Fruit fly (Drosophila melanogaster) whole organism, embryonic: ENCODE measurements around the gene Lerp.
A peak's percentile ranks its signal among the peaks of the same experiment; 100 is the strongest.

Source experiments
- Abd-B ChIP-seq: fragments of 200-800 bp; sonication (Bioruptor generic); optimal IDR thresholded peaks from 2 replicates; lab custom pipeline; 2018; ENCODE audit warnings: missing biosample characterization, mild to moderate bottlenecking, missing genetic modification characterization, moderate library complexity
- BtbVII ChIP-seq: fragments of 200-800 bp; sonication (Bioruptor generic); optimal IDR thresholded peaks from 3 replicates; lab custom pipeline; 2017; ENCODE audit warnings: missing biosample characterization, mild to moderate bottlenecking, missing genetic modification characterization
- CG10209 ChIP-seq: fragments of 200-800 bp; sonication (Bioruptor generic); optimal IDR thresholded peaks from 3 replicates; lab custom pipeline; 2017; ENCODE audit warnings: missing biosample characterization, mild to moderate bottlenecking, missing genetic modification characterization, missing genetic modification reagents
- CG12155 ChIP-seq: fragments of 200-800 bp; sonication (Bioruptor generic); optimal IDR thresholded peaks from 3 replicates; lab custom pipeline; 2016; ENCODE audit warnings: missing biosample characterization, missing genetic modification characterization
- CG12769 ChIP-seq: fragments of 200-800 bp; sonication (Bioruptor generic); optimal IDR thresholded peaks from 2 replicates; lab custom pipeline; 2019; ENCODE audit warnings: missing biosample characterization, mild to moderate bottlenecking, missing genetic modification characterization, moderate library complexity
- CG13123 ChIP-seq: fragments of 200-800 bp; sonication (Bioruptor generic); optimal IDR thresholded peaks from 2 replicates; lab custom pipeline; 2016; ENCODE audit warnings: missing biosample characterization, missing genetic modification characterization
- CG14860 ChIP-seq: fragments of 200-800 bp; sonication (Bioruptor generic); IDR thresholded peaks from 3 replicates; pipeline ENCODE4 v1.3.6; 2022; ENCODE audit warnings: missing biosample characterization, missing genetic modification characterization; ENCODE audit not compliant: partially characterized antibody
- CG14965 ChIP-seq: fragments of 200-800 bp; sonication (Bioruptor generic); optimal IDR thresholded peaks from 2 replicates; lab custom pipeline; 2016; ENCODE audit warnings: missing biosample characterization, missing genetic modification characterization, borderline replicate concordance
- CG1603 ChIP-seq: fragments of 200-800 bp; sonication (Bioruptor generic); optimal IDR thresholded peaks from 2 replicates; lab custom pipeline; 2019; ENCODE audit warnings: missing biosample characterization, mild to moderate bottlenecking, missing genetic modification characterization, moderate library complexity
- CG18599 ChIP-seq: fragments of 200-800 bp; sonication (Bioruptor generic); optimal IDR thresholded peaks from 3 replicates; lab custom pipeline; 2017; ENCODE audit warnings: missing biosample characterization, missing genetic modification characterization, mild to moderate bottlenecking, moderate library complexity, missing genetic modification reagents
- CG18619 ChIP-seq: fragments of 200-800 bp; sonication (Bioruptor generic); optimal IDR thresholded peaks from 3 replicates; lab custom pipeline; 2017; ENCODE audit warnings: missing biosample characterization, mild to moderate bottlenecking, missing genetic modification characterization
- CG2199 ChIP-seq: fragments of 200-800 bp; sonication (Bioruptor generic); IDR thresholded peaks from 3 replicates; pipeline ENCODE4 v1.3.6; 2022; ENCODE audit warnings: missing biosample characterization, missing genetic modification characterization
- CG2875 ChIP-seq: fragments of 200-800 bp; sonication (Bioruptor generic); optimal IDR thresholded peaks from 2 replicates; lab custom pipeline; 2017; ENCODE audit warnings: missing biosample characterization, mild to moderate bottlenecking, missing genetic modification characterization, missing genetic modification reagents
- CG30431 ChIP-seq: fragments of 200-800 bp; sonication (Bioruptor generic); optimal IDR thresholded peaks from 2 replicates; lab custom pipeline; 2017; ENCODE audit warnings: missing biosample characterization, missing genetic modification characterization
- CG31388 ChIP-seq: fragments of 200-800 bp; sonication (Bioruptor generic); optimal IDR thresholded peaks from 2 replicates; lab custom pipeline; 2016; ENCODE audit warnings: missing biosample characterization, missing genetic modification characterization
- CG32532 ChIP-seq: fragments of 200-800 bp; sonication (Bioruptor generic); IDR thresholded peaks from 2 replicates; pipeline ENCODE4 v1.3.6; 2022; ENCODE audit warnings: missing biosample characterization, missing genetic modification characterization
- CG3281 ChIP-seq: fragments of 200-800 bp; sonication (Bioruptor generic); optimal IDR thresholded peaks from 3 replicates; lab custom pipeline; 2017; ENCODE audit warnings: missing biosample characterization, mild to moderate bottlenecking, missing genetic modification characterization
- CG7928 ChIP-seq: fragments of 200-800 bp; sonication (Bioruptor generic); optimal IDR thresholded peaks from 2 replicates; lab custom pipeline; 2017; ENCODE audit warnings: missing biosample characterization, mild to moderate bottlenecking, missing genetic modification characterization
- CG8359 ChIP-seq: fragments of 200-800 bp; sonication (Bioruptor generic); optimal IDR thresholded peaks from 2 replicates; lab custom pipeline; 2017; ENCODE audit warnings: missing biosample characterization, mild to moderate bottlenecking, missing genetic modification characterization, borderline replicate concordance
- CG9215 ChIP-seq: fragments of 200-800 bp; sonication (Bioruptor generic); IDR thresholded peaks from 2 replicates; pipeline ENCODE4 v1.3.6; 2022; ENCODE audit warnings: missing biosample characterization, missing genetic modification characterization
- CoRest ChIP-seq: fragments of 200-800 bp; sonication (Bioruptor generic); optimal IDR thresholded peaks from 3 replicates; lab custom pipeline; 2018; ENCODE audit warnings: missing biosample characterization, mild to moderate bottlenecking, missing genetic modification characterization, moderate library complexity
- D19B ChIP-seq: fragments of 200-800 bp; sonication (Bioruptor generic); optimal IDR thresholded peaks from 2 replicates; lab custom pipeline; 2017; ENCODE audit warnings: missing biosample characterization, mild to moderate bottlenecking, missing genetic modification characterization
- Dp ChIP-seq: fragments of 200-800 bp; sonication (Bioruptor generic); optimal IDR thresholded peaks from 2 replicates; lab custom pipeline; 2018; ENCODE audit warnings: missing biosample characterization, mild to moderate bottlenecking, missing genetic modification characterization, moderate library complexity
- Fer1 ChIP-seq: fragments of 200-800 bp; sonication (Bioruptor generic); optimal IDR thresholded peaks from 2 replicates; lab custom pipeline; 2017; ENCODE audit warnings: missing biosample characterization, mild to moderate bottlenecking, missing genetic modification characterization
- GATAe ChIP-seq: fragments of 200-800 bp; sonication (Bioruptor generic); conservative IDR thresholded peaks from 2 replicates; pipeline ENCODE4 v1.3.6; 2022; ENCODE audit warnings: missing biosample characterization, missing genetic modification characterization
- Hand ChIP-seq: fragments of 200-800 bp; sonication (Bioruptor generic); optimal IDR thresholded peaks from 2 replicates; lab custom pipeline; 2017; ENCODE audit warnings: mild to moderate bottlenecking, missing biosample characterization, missing genetic modification reagents, missing genetic modification characterization
- Hsf ChIP-seq: fragments of 200-800 bp; sonication (Bioruptor generic); optimal IDR thresholded peaks from 3 replicates; lab custom pipeline; 2016; ENCODE audit warnings: missing biosample characterization, missing genetic modification characterization
- PHDP ChIP-seq: fragments of 200-800 bp; sonication (Bioruptor generic); optimal IDR thresholded peaks from 3 replicates; lab custom pipeline; 2018; ENCODE audit warnings: missing biosample characterization, mild to moderate bottlenecking, missing genetic modification characterization, moderate library complexity
- Rfx ChIP-seq: fragments of 200-800 bp; sonication (Bioruptor generic); IDR thresholded peaks from 2 replicates; pipeline ENCODE4 v1.3.6; 2022; ENCODE audit warnings: missing biosample characterization, missing genetic modification characterization
- Ssrp ChIP-seq: fragments of 200-800 bp; sonication (Bioruptor generic); optimal IDR thresholded peaks from 2 replicates; lab custom pipeline; 2018; ENCODE audit warnings: missing biosample characterization, mild to moderate bottlenecking, missing genetic modification characterization, moderate library complexity
- Xbp1 ChIP-seq: fragments of 200-800 bp; sonication (Bioruptor generic); optimal IDR thresholded peaks from 3 replicates; lab custom pipeline; 2016; ENCODE audit warnings: missing biosample characterization, mild to moderate bottlenecking, missing genetic modification characterization
- ap ChIP-seq: fragments of 200-800 bp; sonication (Bioruptor generic); IDR thresholded peaks from 2 replicates; pipeline ENCODE4 v1.3.6; 2022; ENCODE audit warnings: missing biosample characterization, missing genetic modification characterization
- cg ChIP-seq: fragments of 200-800 bp; sonication (Bioruptor generic); optimal IDR thresholded peaks from 3 replicates; lab custom pipeline; 2019; ENCODE audit warnings: missing biosample characterization, mild to moderate bottlenecking, missing genetic modification characterization, moderate library complexity
- chinmo ChIP-seq: fragments of 200-800 bp; sonication (Bioruptor generic); IDR thresholded peaks from 4 replicates; pipeline ENCODE4 v1.3.6; 2022; ENCODE audit warnings: missing biosample characterization, missing genetic modification characterization; ENCODE audit not compliant: partially characterized antibody
- cwo ChIP-seq: fragments of 200-800 bp; sonication (Bioruptor generic); optimal IDR thresholded peaks from 3 replicates; lab custom pipeline; 2017; ENCODE audit warnings: missing biosample characterization, missing genetic modification characterization, mild to moderate bottlenecking, moderate library complexity, missing genetic modification reagents
- gro ChIP-seq: fragments of 200-800 bp; sonication (Bioruptor generic); optimal IDR thresholded peaks from 2 replicates; lab custom pipeline; 2016; ENCODE audit warnings: missing biosample characterization, missing genetic modification characterization
- gsb-n ChIP-seq: fragments of 200-800 bp; sonication (Bioruptor generic); optimal IDR thresholded peaks from 3 replicates; lab custom pipeline; 2018; ENCODE audit warnings: missing biosample characterization, mild to moderate bottlenecking, missing genetic modification characterization
- hth ChIP-seq: fragments of >200 bp; optimal IDR thresholded peaks from 2 replicates; lab custom pipeline; 2017; ENCODE audit warnings: inconsistent platforms
- lab ChIP-seq: fragments of 200-800 bp; sonication (Bioruptor generic); optimal IDR thresholded peaks from 3 replicates; lab custom pipeline; 2017; ENCODE audit warnings: missing biosample characterization, missing genetic modification characterization, mild to moderate bottlenecking, moderate library complexity, missing genetic modification reagents
- lola ChIP-seq, 3 experiments: fragments of >200 bp in 2 of 3; fragments of 200-800 bp in 1 of 3; sonication (Bioruptor generic) in 1 of 3; optimal IDR thresholded peaks; 2 replicates each; lab custom pipeline; 2017 to 2019; ENCODE audit warnings: missing biosample characterization in 3 of 3, missing genetic modification characterization in 3 of 3, mild to moderate bottlenecking in 1 of 3, moderate library complexity in 1 of 3
- maf-S ChIP-seq: fragments of 200-800 bp; sonication (Bioruptor generic); optimal IDR thresholded peaks from 2 replicates; lab custom pipeline; 2016; ENCODE audit warnings: missing biosample characterization, missing genetic modification characterization
- nerfin-2 ChIP-seq: fragments of 200-800 bp; sonication (Bioruptor generic); IDR thresholded peaks from 2 replicates; pipeline ENCODE4 v1.3.6; 2022; ENCODE audit warnings: missing biosample characterization, missing genetic modification characterization; ENCODE audit not compliant: partially characterized antibody
- phol ChIP-seq: fragments of 200-800 bp; sonication (Bioruptor generic); optimal IDR thresholded peaks from 3 replicates; lab custom pipeline; 2018; ENCODE audit warnings: missing biosample characterization, mild to moderate bottlenecking, missing genetic modification characterization, moderate library complexity
- sr ChIP-seq: fragments of 200-800 bp; sonication (Bioruptor generic); IDR thresholded peaks from 3 replicates; pipeline ENCODE4 v1.3.6; 2022; ENCODE audit warnings: missing biosample characterization, missing genetic modification characterization
- stc ChIP-seq: fragments of 200-800 bp; sonication (Bioruptor generic); IDR thresholded peaks from 2 replicates; pipeline ENCODE4 v1.3.6; 2022; ENCODE audit warnings: missing biosample characterization, missing genetic modification characterization
- tll ChIP-seq, 2 experiments: fragments of 200-800 bp in 1 of 2; fragments of >200 bp in 1 of 2; sonication (Bioruptor generic) in 1 of 2; optimal IDR thresholded peaks; 2 replicates each; lab custom pipeline; 2017 to 2019; ENCODE audit warnings: missing biosample characterization in 2 of 2, missing genetic modification characterization in 2 of 2, mild to moderate bottlenecking in 1 of 2, moderate library complexity in 1 of 2
- ttk ChIP-seq: fragments of 200-800 bp; sonication (Bioruptor generic); IDR thresholded peaks from 2 replicates; pipeline ENCODE4 v2.1.2; 2022; ENCODE audit warnings: missing biosample characterization, missing genetic modification characterization
- vvl ChIP-seq: fragments of 200-800 bp; sonication (Bioruptor generic); IDR thresholded peaks from 2 replicates; pipeline ENCODE4 v1.3.6; 2022; ENCODE audit warnings: missing biosample characterization, missing genetic modification characterization

Lerp gene

DNA sequence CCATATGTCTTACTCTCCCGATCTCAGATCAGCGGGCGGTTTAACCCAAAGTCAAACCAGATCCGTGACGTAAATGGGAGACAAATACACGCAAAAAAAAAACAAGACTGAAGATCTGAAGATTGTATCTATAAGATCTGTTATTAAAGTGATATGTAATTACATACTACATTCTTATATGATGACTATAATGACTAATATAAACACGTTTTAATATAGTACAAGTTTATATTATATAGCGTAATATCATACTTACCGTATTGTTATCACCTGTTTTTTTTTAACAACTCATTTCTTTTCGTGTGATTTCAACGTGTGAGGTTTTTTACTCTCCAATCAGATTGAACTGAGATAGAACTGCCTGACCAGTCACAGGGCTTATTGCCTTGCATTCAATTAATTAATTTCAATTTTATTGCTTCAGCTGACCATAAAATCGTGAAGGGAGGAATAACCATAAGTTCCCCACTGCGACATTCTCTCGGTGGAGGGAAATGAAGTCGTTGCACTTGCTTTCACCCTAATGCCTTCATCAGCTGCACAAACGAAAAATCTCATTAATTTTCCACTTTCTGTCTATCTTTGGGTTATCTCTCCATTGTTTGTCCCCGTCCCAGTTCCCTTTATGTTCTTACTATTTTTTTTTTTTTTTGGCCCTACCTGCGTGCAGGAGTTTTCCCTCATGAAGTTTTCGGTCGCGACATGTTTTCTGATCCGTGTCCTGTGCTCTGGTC lies 61.3 kb downstream of the Lerp start (continued):
- TF ChIP-seq ap (GFP tag; lab: Robert Waterston, UW) (no peak), Abd-B (GFP tag; lab: Kevin White, UChicago) (peak; percentile 21), CG12769 (peak; percentile 57), CG18619 (GFP tag; lab: Kevin White, UChicago) (peak; percentile 9), lola (GFP tag; optimal IDR thresholded peaks at IDR 0.05; lab: Kevin White, UChicago) (peak in 1 of 3 experiments; percentile 57), CG14965 (GFP tag; lab: Kevin White, UChicago) (no peak), CG3281 (peak; percentile 16), vvl (peak; percentile 43; the same call in 1 of the 2 replicates), ttk (GFP tag; lab: Robert Waterston, UW) (no peak), nerfin-2 (no peak), hth (no peak), Fer1 (GFP tag; lab: Kevin White, UChicago) (peak; percentile 10), lab (GFP tag; lab: Kevin White, UChicago) (peak; percentile 37), CG30431 (GFP tag; lab: Kevin White, UChicago) (no peak), stc (GFP tag; lab: Robert Waterston, UW) (peak; percentile 46; the same call in 1 of the 2 replicates), gsb-n (peak; percentile 40), CG2875 (GFP tag; lab: Kevin White, UChicago) (no peak), Rfx (GFP tag; lab: Robert Waterston, UW) (peak; percentile 43; the same call in 1 of the 2 replicates), CG12155 (no peak), cwo (peak; percentile 40), Ssrp (tag; lab: Kevin White, UChicago) (peak; percentile 11), D19B (GFP tag; lab: Kevin White, UChicago) (no peak), CG14860 (GFP tag; lab: Robert Waterston, UW) (no peak), sr (no peak), cg (GFP tag; lab: Kevin White, UChicago) (no peak), maf-S (no peak), PHDP (tag; lab: Kevin White, UChicago) (peak; percentile 47), gro (GFP tag; lab: Kevin White, UChicago) (no peak), CoRest (peak; percentile 53), CG31388 (GFP tag; lab: Kevin White, UChicago) (no peak), BtbVII (GFP tag; lab: Kevin White, UChicago) (peak; percentile 32), Dp (no peak), CG10209 (peak; percentile 25), CG13123 (GFP tag; lab: Kevin White, UChicago) (no peak), CG32532 (GFP tag; lab: Robert Waterston, UW) (no peak; the same call in 1 of the 2 replicates), CG9215 (no peak), CG1603 (peak; percentile 27), Xbp1 (GFP tag; lab: Kevin White, UChicago) (peak; percentile 30), CG2199 (GFP tag; lab: Robert Waterston, UW) (peak; percentile 88), Hand (GFP tag; lab: Kevin White, UChicago) (no peak), CG18599 (GFP tag; lab: Kevin White, UChicago) (peak; percentile 22), CG7928 (GFP tag; lab: Kevin White, UChicago) (no peak), phol (tag; lab: Kevin White, UChicago) (peak; percentile 53), Hsf (GFP tag; lab: Kevin White, UChicago) (peak; percentile 9), GATAe (GFP tag; lab: Robert Waterston, UW) (no peak), tll (GFP tag; optimal IDR thresholded peaks at IDR 0.05; lab: Kevin White, UChicago) (peak in 1 of 2 experiments; percentile 50), CG8359 (GFP tag; lab: Kevin White, UChicago) (no peak), chinmo (GFP tag; lab: Robert Waterston, UW) (no peak)
